Worm (Caenorhabditis elegans) whole organism, L4 larva: ENCODE measurements around the gene klp-17.

ENCODE experiments used
- R02D3.7 ChIP-seq: fragments of 150-350 bp; sonication (generic microtip); optimal IDR thresholded peaks from 3 replicates; lab custom pipeline; 2014; ENCODE audit warnings: missing biosample characterization, missing genetic modification characterization
- zfp-2 ChIP-seq: sonication (generic microtip); optimal IDR thresholded peaks from 2 replicates; lab custom pipeline; 2016; ENCODE audit warnings: mild to moderate bottlenecking, missing genetic modification characterization, missing compliant biosample characterization

DNA sequence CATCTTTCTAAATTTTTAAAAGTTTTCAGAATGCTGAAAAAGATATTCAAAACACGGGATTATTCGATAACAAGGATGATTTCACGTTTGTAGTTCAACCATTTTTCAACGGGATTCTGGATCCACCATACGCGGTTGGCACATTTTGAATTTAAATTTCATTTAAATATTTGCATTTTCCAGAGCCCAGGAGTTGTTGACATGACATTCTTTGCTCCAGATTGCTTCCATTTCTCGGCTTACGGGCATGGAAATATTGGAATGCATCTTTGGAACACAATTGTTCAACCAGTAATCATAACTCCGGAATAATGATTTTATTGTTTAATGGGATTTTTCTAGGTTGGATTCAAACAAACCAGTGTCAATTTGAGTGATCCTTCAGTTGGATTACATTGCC lies 16.6 kb downstream of the klp-17 start:
- no peak for TF ChIP-seq zfp-2
- no peak for TF ChIP-seq R02D3.7 (tag; lab: Kevin White, UChicago)
